Worm (Caenorhabditis elegans) whole organism, L4 larva: ENCODE results near the gene W09D10.5.

Experiments used
- aly-2 ChIP-seq: sonication (generic microtip); optimal IDR thresholded peaks from 2 replicates; lab custom pipeline; 2018; ENCODE audit warnings: missing biosample characterization, missing genetic modification characterization
- ces-1 ChIP-seq: fragments of 150-350 bp; sonication (generic microtip); optimal IDR thresholded peaks from 4 replicates; lab custom pipeline; 2014; ENCODE audit warnings: missing biosample characterization, missing genetic modification reagents, missing genetic modification characterization
- duxl-1 ChIP-seq: sonication (generic microtip); optimal IDR thresholded peaks from 2 replicates; lab custom pipeline; 2016; ENCODE audit warnings: mild to moderate bottlenecking, missing genetic modification characterization, moderate library complexity, missing compliant biosample characterization; ENCODE audit not compliant: poor library complexity
- mdl-1 ChIP-seq, 2 experiments: fragments of 150-350 bp in 1 of 2; sonication (generic microtip) in 1 of 2; optimal IDR thresholded peaks; 2 replicates each; lab custom pipeline; 2014 to 2017; ENCODE audit warnings: missing biosample characterization in 2 of 2, missing genetic modification characterization in 2 of 2
- nhr-6 ChIP-seq: fragments of 150-350 bp; optimal IDR thresholded peaks from 2 replicates; lab custom pipeline; 2014; ENCODE audit warnings: missing biosample characterization, missing genetic modification characterization
- unc-62 ChIP-seq, 3 experiments: fragments of 150-350 bp in 1 of 3; sonication (generic microtip); optimal IDR thresholded peaks in 2 of 3; peaks in 1 of 3; 1 replicate in 1 of 3; 2 replicates in 2 of 3; lab custom pipeline; 2014 to 2017; ENCODE audit warnings: missing biosample characterization in 3 of 3, missing genetic modification characterization in 3 of 3, missing genetic modification reagents in 3 of 3, missing genotype in 1 of 3

DNA sequence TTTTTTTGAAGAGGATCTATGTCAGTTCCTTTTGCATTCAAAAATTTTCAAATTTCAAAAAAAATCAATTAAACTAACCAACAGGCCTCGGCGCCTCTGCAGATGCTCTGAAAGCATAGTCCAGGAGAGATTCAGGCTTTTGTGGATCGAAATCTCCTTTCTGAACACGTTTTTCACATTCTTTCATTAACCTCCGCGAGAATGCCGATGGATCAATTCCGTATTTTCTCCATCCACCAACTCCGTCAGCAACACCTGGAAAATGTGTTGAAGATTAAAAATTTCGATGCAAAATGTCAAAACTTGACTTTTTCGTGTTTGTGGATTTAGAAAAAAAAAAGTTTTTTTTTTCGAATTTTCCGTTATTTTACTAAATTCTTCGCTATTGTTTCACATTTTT lies 3.2 kb upstream of the W09D10.5 start:
- no peak for TF ChIP-seq nhr-6 (tag; lab: Kevin White, UChicago)
- no peak for TF ChIP-seq ces-1 (GFP tag; lab: Kevin White, UChicago)
- no peak for TF ChIP-seq duxl-1 (tag; lab: Kevin White, UChicago)
- no peak for TF ChIP-seq mdl-1 (tag; optimal IDR thresholded peaks at IDR 0.05; lab: Kevin White, UChicago)
- no peak for TF ChIP-seq aly-2 (tag; lab: Kevin White, UChicago)
- TF ChIP-seq unc-62 (GFP tag; optimal IDR thresholded peaks at IDR 0.05 in 1 of 2; lab: Kevin White, UChicago) = no peak
- no peak for TF ChIP-seq unc-62 (tag; optimal IDR thresholded peaks at IDR 0.05; lab: Kevin White, UChicago)
